Worm (Caenorhabditis elegans): ENCODE measurements around the gene F32D8.3.

Gene F32D8.3

ce11 chrV:10931189-10931588, 44.6 kb downstream of the F32D8.3 start, which contains the start of gene scvp-1:
Gene scvp-1 (minus strand): TSS chrV:10931289.
- no peak for TF ChIP-seq unc-62 (GFP tag; optimal IDR thresholded peaks at IDR 0.05)

ce11 chrV:10932411-10932810, 45.8 kb downstream of the F32D8.3 start, which contains the start of gene F58B4.5:
Gene F58B4.5 (plus strand): TSS chrV:10932693.
- TF ChIP-seq unc-62 (GFP tag; optimal IDR thresholded peaks at IDR 0.05), result no peak

ce11 chrV:10936681-10937080, 50.0 kb downstream of the F32D8.3 start, which contains the start of gene F17C11.12:
Gene F17C11.12 (minus strand): TSS chrV:10936920.
- no peak for TF ChIP-seq unc-62 (GFP tag; optimal IDR thresholded peaks at IDR 0.05)

ce11 chrV:10937294-10937693, 50.7 kb downstream of the F32D8.3 start:
- no peak for TF ChIP-seq unc-62 (GFP tag; optimal IDR thresholded peaks at IDR 0.05)
